Fruit fly (Drosophila melanogaster): ENCODE data around the gene PGRP-SB1.

PGRP-SB1 gene

DNA sequence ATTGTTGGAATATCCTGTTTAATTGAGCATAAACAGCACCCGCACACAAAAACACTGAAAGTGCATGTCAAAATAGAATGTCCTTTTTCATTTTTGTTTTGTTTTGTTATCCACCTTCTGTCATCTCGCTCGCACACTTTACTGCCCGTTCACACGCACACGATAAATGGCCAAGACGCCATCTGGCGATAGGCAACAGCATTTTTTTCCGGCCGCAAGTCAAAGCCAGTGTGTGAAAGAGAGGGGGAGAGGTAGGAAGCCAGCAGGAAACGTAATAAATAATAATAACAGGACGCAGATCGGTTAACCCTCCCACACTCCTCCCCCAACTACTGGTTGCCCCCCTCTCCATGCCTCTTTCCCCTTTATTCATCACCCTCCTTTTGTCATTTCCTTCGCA is 42.1 kb upstream of the PGRP-SB1 start (continued):
- no peak for TF ChIP-seq CG6175 (GFP tag; IDR thresholded peaks at IDR 0.05)
- TF ChIP-seq Kr (GFP tag; optimal IDR thresholded peaks at IDR 0.05) = peak; percentile 75
- peak; percentile 32 for TF ChIP-seq Side (GFP tag; optimal IDR thresholded peaks at IDR 0.05)
- TF ChIP-seq CG6654 (GFP tag; optimal IDR thresholded peaks at IDR 0.05) = no peak
- TF ChIP-seq trem (tag; optimal IDR thresholded peaks at IDR 0.05) = peak; percentile 6
- TF ChIP-seq eyg (GFP tag; optimal IDR thresholded peaks at IDR 0.05) = no peak
- no peak for TF ChIP-seq emc (GFP tag; optimal IDR thresholded peaks at IDR 0.05)
- peak; percentile 15 for TF ChIP-seq CG7271 (tag; optimal IDR thresholded peaks at IDR 0.05)
- TF ChIP-seq schlank (tag; optimal IDR thresholded peaks at IDR 0.05) = no peak
- no peak for TF ChIP-seq CG9876 (GFP tag; optimal IDR thresholded peaks at IDR 0.05)
- TF ChIP-seq hb (GFP tag; IDR thresholded peaks at IDR 0.05; ENCODE audit: partially characterized antibody) = 0 out of 3 replicates have a peak, but pooled peaks have one; percentile 24
- TF ChIP-seq CG30403 (GFP tag; optimal IDR thresholded peaks at IDR 0.05) = no peak
- TF ChIP-seq Sox100B (GFP tag; optimal IDR thresholded peaks at IDR 0.05) = peak; percentile 26
- no peak for TF ChIP-seq fd96Cb (tag; optimal IDR thresholded peaks at IDR 0.05)
- TF ChIP-seq CG1603 (tag; optimal IDR thresholded peaks at IDR 0.05) = peak; percentile 41
- no peak for TF ChIP-seq bowl (GFP tag; IDR thresholded peaks at IDR 0.05)
- no peak for TF ChIP-seq klu (GFP tag; IDR thresholded peaks at IDR 0.05)
- TF ChIP-seq ERR (GFP tag; optimal IDR thresholded peaks at IDR 0.05) = no peak
- TF ChIP-seq zf30C (GFP tag; optimal IDR thresholded peaks at IDR 0.05) = peak; percentile 27
- TF ChIP-seq CG15073 (GFP tag; optimal IDR thresholded peaks at IDR 0.05) = no peak
- peak; percentile 45 for TF ChIP-seq CG17328 (GFP tag; IDR thresholded peaks at IDR 0.05)
- TF ChIP-seq kay (GFP tag; optimal IDR thresholded peaks at IDR 0.05) = no peak
- TF ChIP-seq D19A (tag; optimal IDR thresholded peaks at IDR 0.05) = no peak
- no peak for TF ChIP-seq CG3065 (GFP tag; optimal IDR thresholded peaks at IDR 0.05)
- TF ChIP-seq NfI (GFP tag; optimal IDR thresholded peaks at IDR 0.05) = peak; percentile 31
- TF ChIP-seq so (GFP tag; IDR thresholded peaks at IDR 0.05) = peak; percentile 50; the same call in 1 of the 3 replicates
- no peak for TF ChIP-seq MESR4 (GFP tag; optimal IDR thresholded peaks at IDR 0.05)
- no peak for TF ChIP-seq CG14710 (tag; optimal IDR thresholded peaks at IDR 0.05)
- TF ChIP-seq otp (GFP tag; IDR thresholded peaks at IDR 0.05) = 0 out of 3 replicates have a peak, but pooled peaks have one; percentile 44
- no peak for TF ChIP-seq fu2 (GFP tag; optimal IDR thresholded peaks at IDR 0.05)
- no peak for TF ChIP-seq sr (GFP tag; IDR thresholded peaks at IDR 0.05)
- TF ChIP-seq CG9727 (GFP tag; optimal IDR thresholded peaks at IDR 0.05) = peak; percentile 18
- no peak for TF ChIP-seq CG1647 (GFP tag; optimal IDR thresholded peaks at IDR 0.05)
- TF ChIP-seq Poxn (GFP tag; IDR thresholded peaks at IDR 0.05) = no peak
- TF ChIP-seq ab (GFP tag; optimal IDR thresholded peaks at IDR 0.05) = no peak
- no peak for TF ChIP-seq en (GFP tag; optimal IDR thresholded peaks at IDR 0.05)
- TF ChIP-seq CG30020 (tag; optimal IDR thresholded peaks at IDR 0.05) = no peak
- peak; percentile 39 for TF ChIP-seq tin (GFP tag; optimal IDR thresholded peaks at IDR 0.05)
- no peak for TF ChIP-seq CG16815 (GFP tag; optimal IDR thresholded peaks at IDR 0.05)
- no peak for TF ChIP-seq run (tag; optimal IDR thresholded peaks at IDR 0.05)
- no peak for TF ChIP-seq luna (GFP tag; optimal IDR thresholded peaks at IDR 0.05)
- no peak for TF ChIP-seq Myb (GFP tag; optimal IDR thresholded peaks at IDR 0.05)
- peak; percentile 59 for TF ChIP-seq CG6765 (GFP tag; optimal IDR thresholded peaks at IDR 0.05)
- no peak for TF ChIP-seq Fer2 (tag; optimal IDR thresholded peaks at IDR 0.05)
- TF ChIP-seq Fer3 (tag; optimal IDR thresholded peaks at IDR 0.05) = no peak
- no peak for TF ChIP-seq CG8388 (GFP tag; optimal IDR thresholded peaks at IDR 0.05)
- peak; percentile 60 for TF ChIP-seq nerfin-1 (tag; optimal IDR thresholded peaks at IDR 0.05)
- no peak for TF ChIP-seq Bgb (GFP tag; IDR thresholded peaks at IDR 0.05; ENCODE audit: partially characterized antibody)
- TF ChIP-seq MBD-R2 (GFP tag; IDR thresholded peaks at IDR 0.05) = no peak
- TF ChIP-seq Spps (tag; optimal IDR thresholded peaks at IDR 0.05) = no peak
- TF ChIP-seq CG12942 (GFP tag; optimal IDR thresholded peaks at IDR 0.05) = no peak
- TF ChIP-seq sna (GFP tag; IDR thresholded peaks at IDR 0.05; ENCODE audit: partially characterized antibody) = no peak

Data from whole organism, embryonic.